Worm (Caenorhabditis elegans): ENCODE results near the gene dmd-3.

DNA sequence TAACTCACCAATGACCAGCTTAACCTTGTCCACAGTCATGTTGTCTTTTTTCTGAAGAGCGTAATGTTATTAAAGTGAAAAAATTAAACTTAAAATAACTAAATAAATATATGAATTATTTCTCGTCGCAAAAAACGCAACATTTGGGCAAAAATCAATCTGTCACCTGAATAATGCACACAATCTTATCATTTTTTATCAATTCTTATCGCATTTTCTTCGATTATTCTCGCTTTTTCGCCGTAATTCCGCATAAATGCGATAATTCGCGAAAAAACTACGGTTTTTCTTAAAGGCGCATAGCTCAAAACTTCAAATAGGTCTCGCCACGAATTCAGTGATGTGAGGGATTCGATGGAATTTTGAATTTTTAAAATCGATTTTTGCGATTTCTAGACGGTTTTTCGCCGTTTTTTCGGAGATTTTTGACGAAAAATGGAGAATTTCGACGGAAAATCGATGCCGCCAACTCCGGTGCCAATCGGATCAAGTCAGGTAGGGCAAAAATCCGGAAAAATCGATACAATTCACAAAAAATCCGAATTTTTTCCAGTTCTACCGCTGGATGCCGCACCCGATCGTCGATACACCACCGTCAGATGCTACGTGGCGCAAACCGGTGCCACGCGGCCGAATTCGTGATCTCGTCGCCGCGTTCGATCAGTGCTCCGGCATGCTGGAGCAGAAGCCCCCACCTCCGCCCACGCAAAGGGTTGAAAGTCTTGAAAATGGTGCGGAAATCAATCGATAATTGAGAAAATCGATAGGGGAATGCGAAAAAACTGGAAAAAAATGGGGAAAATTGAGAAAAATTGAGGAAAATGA is 42.5 kb upstream of the dmd-3 start, which contains the start of the genes Y43F8C.13 and ani-3:
- TF ChIP-seq fos-1 (tag; optimal IDR thresholded peaks at IDR 0.05) (no peak), pha-4 (tag; optimal IDR thresholded peaks at IDR 0.05) (peak; percentile 30), mdl-1 (tag; optimal IDR thresholded peaks at IDR 0.05) (no peak), nhr-77 (tag; optimal IDR thresholded peaks at IDR 0.05) (no peak), skn-1 (tag; optimal IDR thresholded peaks at IDR 0.05) (no peak)
